Fruit fly (Drosophila melanogaster): ENCODE measurements around the gene CG32457.

The CG32457 gene

dm6 chr3L:22998176-22998575 lies 10.7 kb downstream of the CG32457 start, which contains the start of gene nrm (continued):
- no peak for TF ChIP-seq cwo (GFP tag; optimal IDR thresholded peaks at IDR 0.05)
- TF ChIP-seq CG9876 (GFP tag; optimal IDR thresholded peaks at IDR 0.05) = no peak
- TF ChIP-seq Trl (optimal IDR thresholded peaks at IDR 0.05) = peak in 1 of 2 experiments; percentile 2
- no peak for TF ChIP-seq Trl (GFP tag; optimal IDR thresholded peaks at IDR 0.05)
- TF ChIP-seq CG10147 (GFP tag; optimal IDR thresholded peaks at IDR 0.05) = no peak
- TF ChIP-seq CG12769 (tag; optimal IDR thresholded peaks at IDR 0.05) = peak; percentile 17
- TF ChIP-seq CG2199 (GFP tag; IDR thresholded peaks at IDR 0.05) = peak; percentile 78; the same call in 2 of the 3 replicates
- TF ChIP-seq sens (GFP tag) = peak; percentile 69
- 0 out of 2 replicates have a peak, but pooled peaks have one; percentile 12 for TF ChIP-seq Adf1 (GFP tag; IDR thresholded peaks at IDR 0.05)
- peak; percentile 40 for TF ChIP-seq CG11504 (tag; optimal IDR thresholded peaks at IDR 0.05)
- TF ChIP-seq sob (GFP tag; IDR thresholded peaks at IDR 0.05) = no peak
- TF ChIP-seq ems (GFP tag; optimal IDR thresholded peaks at IDR 0.05) = no peak
- TF ChIP-seq stwl (tag; optimal IDR thresholded peaks at IDR 0.05) = peak; percentile 20
- 0 out of 2 replicates have a peak, but pooled peaks have one; percentile 20 for TF ChIP-seq rib (GFP tag; IDR thresholded peaks at IDR 0.05)
- TF ChIP-seq Sox102F (GFP tag; optimal IDR thresholded peaks at IDR 0.05) = no peak
- no peak for TF ChIP-seq CG1647 (GFP tag; optimal IDR thresholded peaks at IDR 0.05)
- 0 out of 3 replicates have a peak, but pooled peaks have one; percentile 38 for TF ChIP-seq Opbp (GFP tag; IDR thresholded peaks at IDR 0.05; ENCODE audit: partially characterized antibody)
- TF ChIP-seq pros (GFP tag; optimal IDR thresholded peaks at IDR 0.05) = peak; percentile 21
- TF ChIP-seq CG14860 (GFP tag; IDR thresholded peaks at IDR 0.05; ENCODE audit: partially characterized antibody) = 0 out of 3 replicates have a peak, but pooled peaks have one; percentile 9
- TF ChIP-seq Bteb2 (GFP tag; optimal IDR thresholded peaks at IDR 0.05) = no peak
- TF ChIP-seq gcm (GFP tag; optimal IDR thresholded peaks at IDR 0.05) = no peak
- peak; percentile 9 for TF ChIP-seq CG34376 (GFP tag; optimal IDR thresholded peaks at IDR 0.05)
- no peak for TF ChIP-seq ERR (GFP tag; optimal IDR thresholded peaks at IDR 0.05)
- TF ChIP-seq vvl (GFP tag; IDR thresholded peaks at IDR 0.05) = no peak
- peak; percentile 19 for TF ChIP-seq kni (GFP tag; optimal IDR thresholded peaks at IDR 0.05)
- no peak for TF ChIP-seq Ada2b (GFP tag; IDR thresholded peaks at IDR 0.05)

- TF ChIP-seq CG12155 (GFP tag; optimal IDR thresholded peaks at IDR 0.05) (no peak), nau (GFP tag; optimal IDR thresholded peaks at IDR 0.05) (no peak), unc-4 (GFP tag; IDR thresholded peaks at IDR 0.05; ENCODE audit: partially characterized antibody) (no peak), pzg (GFP tag; optimal IDR thresholded peaks at IDR 0.05) (no peak), CG8359 (GFP tag; optimal IDR thresholded peaks at IDR 0.05; ENCODE audit: borderline replicate concordance) (no peak), CG2199 (GFP tag; IDR thresholded peaks at IDR 0.05) (0 out of 3 replicates have a peak, but pooled peaks have one; percentile 45), pnt (GFP tag; optimal IDR thresholded peaks at IDR 0.05) (no peak), amos (GFP tag; IDR thresholded peaks at IDR 0.05; ENCODE audit: partially characterized antibody) (no peak), CG6683 (GFP tag; optimal IDR thresholded peaks at IDR 0.05) (no peak), CG1233 (GFP tag; optimal IDR thresholded peaks at IDR 0.05) (no peak), nerfin-1 (tag; optimal IDR thresholded peaks at IDR 0.05) (no peak), Bteb2 (GFP tag; optimal IDR thresholded peaks at IDR 0.05) (no peak), ind (GFP tag; optimal IDR thresholded peaks at IDR 0.05) (no peak), CG15269 (tag; optimal IDR thresholded peaks at IDR 0.05) (no peak), sima (GFP tag; optimal IDR thresholded peaks at IDR 0.05) (no peak), dimm (GFP tag; IDR thresholded peaks at IDR 0.05) (no peak), CG11504 (tag; optimal IDR thresholded peaks at IDR 0.05) (peak; percentile 94)
Measured at dm6 chr3L:23005210-23005609, 17.8 kb downstream of the CG32457 start.
